Worm (Caenorhabditis elegans): ENCODE measurements around the gene str-111.

The str-111 gene

ce11 chrV:16143066-16143581 is 25.8 kb downstream of the str-111 start, which contains the start of gene fbxa-88:
TSS of gene fbxa-88 (minus strand) at chrV:16143116.
- no peak for TF ChIP-seq unc-62 (GFP tag; optimal IDR thresholded peaks at IDR 0.05)

- no peak for TF ChIP-seq unc-62 (GFP tag; optimal IDR thresholded peaks at IDR 0.05)
These were observed 26.6 kb downstream of the str-111 start, which contains the start of gene fbxa-18 for ce11 chrV:16142371-16142770. TSS of gene fbxa-18 (plus strand) at chrV:16142671.

ce11 chrV:16141071-16141470 is 27.9 kb downstream of the str-111 start, which contains the start of gene clc-32:
TSS of gene clc-32 (minus strand) at chrV:16141171.
- TF ChIP-seq unc-62 (GFP tag; optimal IDR thresholded peaks at IDR 0.05) = no peak

- no peak for TF ChIP-seq unc-62 (GFP tag; optimal IDR thresholded peaks at IDR 0.05)
These were observed 29.4 kb downstream of the str-111 start, which contains the start of gene clc-11 for ce11 chrV:16139529-16139928. TSS of gene clc-11 (minus strand) at chrV:16139629.

- TF ChIP-seq unc-62 (GFP tag; optimal IDR thresholded peaks at IDR 0.05) = no peak
These were observed 31.9 kb downstream of the str-111 start, which contains the start of gene F44G3.7 for ce11 chrV:16137043-16137442. TSS of gene F44G3.7 (minus strand) at chrV:16137143.

ce11 chrV:16132705-16133104 is 36.2 kb downstream of the str-111 start, which contains the start of gene fbxa-144:
TSS of gene fbxa-144 (minus strand) at chrV:16132805.
- no peak for TF ChIP-seq unc-62 (GFP tag; optimal IDR thresholded peaks at IDR 0.05)

ce11 chrV:16132215-16132614 is 36.7 kb downstream of the str-111 start:
- no peak for TF ChIP-seq unc-62 (GFP tag; optimal IDR thresholded peaks at IDR 0.05)

ce11 chrV:16131249-16131648 is 37.7 kb downstream of the str-111 start, which contains the start of gene fbxa-142:
TSS of gene fbxa-142 (minus strand) at chrV:16131349.
- TF ChIP-seq unc-62 (GFP tag; optimal IDR thresholded peaks at IDR 0.05) = no peak

- TF ChIP-seq unc-62 (GFP tag; optimal IDR thresholded peaks at IDR 0.05) = no peak
These were observed 39.8 kb downstream of the str-111 start for ce11 chrV:16129116-16129515.

- TF ChIP-seq unc-62 (GFP tag; optimal IDR thresholded peaks at IDR 0.05) = no peak
These were observed 41.5 kb downstream of the str-111 start, which contains the start of gene fbxa-143 for ce11 chrV:16127401-16127800. TSS of gene fbxa-143 (minus strand) at chrV:16127501.

ce11 chrV:16124739-16125138 is 44.2 kb downstream of the str-111 start, which contains the start of gene nhr-111:
TSS of gene nhr-111 (minus strand) at chrV:16124839.
- no peak for TF ChIP-seq unc-62 (GFP tag; optimal IDR thresholded peaks at IDR 0.05)

ce11 chrV:16121451-16121850 is 47.5 kb downstream of the str-111 start:
- TF ChIP-seq unc-62 (GFP tag; optimal IDR thresholded peaks at IDR 0.05) = no peak

- TF ChIP-seq unc-62 (GFP tag; optimal IDR thresholded peaks at IDR 0.05) = no peak
These were observed 48.0 kb downstream of the str-111 start, which contains the start of gene skr-3 for ce11 chrV:16120922-16121321. TSS of gene skr-3 (plus strand) at chrV:16121084.

ce11 chrV:16120499-16120898 is 48.4 kb downstream of the str-111 start:
- no peak for TF ChIP-seq unc-62 (GFP tag; optimal IDR thresholded peaks at IDR 0.05)

- TF ChIP-seq unc-62 (GFP tag; optimal IDR thresholded peaks at IDR 0.05) = no peak
These were observed 50.3 kb downstream of the str-111 start, which contains the start of gene str-103 for ce11 chrV:16118601-16119000. TSS of gene str-103 (minus strand) at chrV:16118701.
